Fruit fly (Drosophila melanogaster) whole organism, embryonic: ENCODE results near the gene kri.

ENCODE experiments used
- D ChIP-seq, 2 experiments: fragments of 200-800 bp in 1 of 2; fragments of >200 bp in 1 of 2; sonication (Bioruptor generic) in 1 of 2; optimal IDR thresholded peaks; 2 replicates in 1 of 2; 3 replicates in 1 of 2; lab custom pipeline; 2017; ENCODE audit warnings: mild to moderate bottlenecking in 1 of 2, missing biosample characterization in 1 of 2, missing genetic modification characterization in 1 of 2, missing genetic modification reagents in 1 of 2
- Doc3 ChIP-seq: fragments of 200-800 bp; sonication (Bioruptor generic); IDR thresholded peaks from 3 replicates; pipeline ENCODE4 v1.3.6; 2022; ENCODE audit warnings: missing biosample characterization, missing genetic modification characterization; ENCODE audit not compliant: partially characterized antibody
- gce ChIP-seq: fragments of 200-800 bp; sonication (Bioruptor generic); IDR thresholded peaks from 3 replicates; pipeline ENCODE4 v1.3.6; 2022; ENCODE audit warnings: missing biosample characterization, missing genetic modification characterization
- jigr1 ChIP-seq: fragments of 200-800 bp; sonication (Bioruptor generic); IDR thresholded peaks from 3 replicates; pipeline ENCODE4 v1.3.6; 2022; ENCODE audit warnings: missing biosample characterization, missing genetic modification characterization
- prd ChIP-seq, 3 experiments: fragments of >200 bp in 2 of 3; fragments of 200-800 bp in 1 of 3; sonication (Bioruptor generic) in 1 of 3; optimal IDR thresholded peaks in 2 of 3; IDR thresholded peaks in 1 of 3; 2 replicates in 2 of 3; 3 replicates in 1 of 3; pipeline versions ENCODE4 v1.3.6 to Lab custom; 2017 to 2022; ENCODE audit warnings: missing biosample characterization in 1 of 3, missing genetic modification characterization in 1 of 3
- sim ChIP-seq: fragments of 200-800 bp; sonication (Bioruptor generic); IDR thresholded peaks from 2 replicates; pipeline ENCODE4 v1.3.6; 2022; ENCODE audit warnings: missing biosample characterization, missing genetic modification characterization
- ttk ChIP-seq: fragments of 200-800 bp; sonication (Bioruptor generic); IDR thresholded peaks from 2 replicates; pipeline ENCODE4 v2.1.2; 2022; ENCODE audit warnings: missing biosample characterization, missing genetic modification characterization
- wor ChIP-seq: fragments of 200-800 bp; sonication (Bioruptor generic); IDR thresholded peaks from 2 replicates; pipeline ENCODE4 v1.3.6; 2022; ENCODE audit warnings: missing biosample characterization, missing genetic modification characterization

- TF ChIP-seq D (optimal IDR thresholded peaks at IDR 0.05; lab: Kevin White, UChicago) (no peak), D (GFP tag; optimal IDR thresholded peaks at IDR 0.05; lab: Kevin White, UChicago) (no peak), ttk (no peak), gce (GFP tag; lab: Robert Waterston, UW) (no peak), Doc3 (no peak), jigr1 (GFP tag; lab: Robert Waterston, UW) (no peak), wor (GFP tag; lab: Robert Waterston, UW) (no peak; the same call in 1 of the 2 replicates), sim (GFP tag; lab: Robert Waterston, UW) (no peak), prd (optimal IDR thresholded peaks at IDR 0.05; lab: Kevin White, UChicago) (no peak), prd (GFP tag; IDR thresholded peaks at IDR 0.05; lab: Robert Waterston, UW) (peak; percentile 57; the same call in 2 of the 3 replicates)
These were observed 14.2 kb upstream of the kri start, which contains the start of gene Tektin-C for dm6 chr3L:5796493-5796998.
